Worm (Caenorhabditis elegans): Measurements from ENCODE around the gene Y97E10AR.6.

Y97E10AR.6 gene

DNA sequence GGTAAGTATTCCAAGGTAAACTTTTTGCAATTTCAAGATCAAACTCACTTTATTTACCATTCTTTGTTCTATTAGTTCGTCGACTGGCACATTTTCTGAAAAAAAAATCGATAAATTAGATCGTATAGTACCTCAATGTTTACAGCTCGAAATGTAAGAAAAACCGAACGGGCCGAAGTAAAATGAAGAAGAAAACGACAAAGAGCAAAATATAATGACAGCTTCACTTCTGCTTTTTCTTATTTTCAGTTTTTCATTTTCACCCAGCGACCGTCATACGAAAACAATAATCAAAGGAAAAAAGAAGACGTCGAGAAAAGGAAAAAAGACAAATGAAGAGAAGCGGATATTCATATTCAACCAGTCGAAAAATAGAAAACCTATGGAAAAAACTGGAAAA lies 44.6 kb downstream of the Y97E10AR.6 start, which contains the start of gene che-7:
Gene che-7, minus strand, starts transcription at position 101 of the 400 bp plus-strand sequence.
- TF ChIP-seq nhr-25 (tag; optimal IDR thresholded peaks at IDR 0.05) (no peak), crh-2 (tag; optimal IDR thresholded peaks at IDR 0.05) (no peak), aly-2 (tag; optimal IDR thresholded peaks at IDR 0.05) (no peak), unc-39 (tag; optimal IDR thresholded peaks at IDR 0.05) (no peak), lin-13 (GFP tag; optimal IDR thresholded peaks at IDR 0.05) (no peak), nhr-11 (tag; optimal IDR thresholded peaks at IDR 0.05) (no peak), Y55F3AM.14 (GFP tag; optimal IDR thresholded peaks at IDR 0.05) (no peak), lsy-2 (tag; optimal IDR thresholded peaks at IDR 0.05) (no peak), alr-1 (tag; optimal IDR thresholded peaks at IDR 0.05) (no peak)

DNA sequence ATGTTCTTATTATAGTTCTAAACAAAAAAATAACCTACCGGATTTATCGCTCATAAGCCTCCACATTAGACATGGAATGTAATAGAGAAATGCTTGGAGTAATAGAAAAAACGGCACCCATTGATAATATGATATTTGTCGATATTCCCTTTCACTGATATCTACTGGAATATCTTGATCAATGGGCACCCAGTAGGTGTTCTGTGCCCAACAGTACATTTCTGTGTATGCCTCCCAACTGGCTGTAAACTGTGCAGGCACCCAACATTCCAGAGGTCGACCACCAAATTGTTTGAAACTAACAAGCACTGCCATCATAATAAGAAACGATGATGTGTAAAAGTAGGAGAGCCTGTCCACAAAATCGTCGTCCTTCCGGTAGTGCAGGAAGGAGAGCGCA lies 49.3 kb downstream of the Y97E10AR.6 start:
- TF ChIP-seq mab-5 (tag; optimal IDR thresholded peaks at IDR 0.05): no peak

Data from whole organism, L2 larva.